Fruit fly (Drosophila melanogaster): ENCODE results near the gene CG6040.

CG6040 gene

DNA sequence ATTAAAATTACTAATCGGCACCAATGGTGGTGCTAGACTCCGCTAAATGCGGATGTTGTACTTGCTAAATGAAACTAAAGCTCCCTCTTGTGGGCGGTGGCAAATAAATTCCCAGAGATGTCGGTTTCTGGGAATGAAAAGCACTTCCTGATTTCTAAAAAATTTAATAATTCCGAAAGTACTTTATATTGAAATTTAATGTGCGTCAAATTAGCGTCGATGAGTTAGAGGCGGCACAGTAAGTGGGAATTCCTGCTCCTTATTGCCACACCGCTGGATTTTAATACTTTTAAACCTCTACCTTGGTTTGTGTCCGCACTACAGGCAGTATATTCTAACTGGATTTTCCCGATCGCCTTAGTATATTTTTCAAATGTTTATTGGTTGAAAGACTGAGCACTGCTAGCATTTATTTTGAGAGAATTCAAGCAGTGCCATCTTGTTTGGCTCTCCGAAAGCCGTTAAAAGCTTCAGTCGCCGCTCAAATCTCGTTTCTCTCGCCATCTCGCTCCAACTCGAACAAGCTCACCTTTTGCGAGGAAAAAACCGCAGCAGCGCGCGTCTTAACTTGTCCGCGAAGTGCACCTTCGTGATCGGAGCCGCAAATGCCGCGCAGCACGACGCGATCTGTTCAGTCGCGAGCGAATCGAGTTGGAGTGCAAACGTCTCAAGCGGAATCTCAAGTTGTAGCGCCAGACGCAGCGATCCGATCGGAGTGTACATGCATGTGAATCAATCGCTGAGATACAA is at the start of gene CG6040 (continued):
- peak; percentile 48; the same call in 2 of the 3 replicates for TF ChIP-seq CG6163 (GFP tag; IDR thresholded peaks at IDR 0.05)
- peak; percentile 1 for TF ChIP-seq CG6808 (GFP tag; optimal IDR thresholded peaks at IDR 0.05)
- no peak for TF ChIP-seq fd59A (GFP tag; optimal IDR thresholded peaks at IDR 0.05)
- peak; percentile 12 for TF ChIP-seq Ets21C (GFP tag; optimal IDR thresholded peaks at IDR 0.05)
- TF ChIP-seq cyc (GFP tag; optimal IDR thresholded peaks at IDR 0.05), result peak; percentile 35
- TF ChIP-seq Ets96B (tag; optimal IDR thresholded peaks at IDR 0.05), result no peak
- no peak for TF ChIP-seq CG6792 (GFP tag; optimal IDR thresholded peaks at IDR 0.05)
- TF ChIP-seq Eip75B (GFP tag; optimal IDR thresholded peaks at IDR 0.05), result no peak
- TF ChIP-seq Sox14 (GFP tag; optimal IDR thresholded peaks at IDR 0.05), result peak; percentile 41

DNA sequence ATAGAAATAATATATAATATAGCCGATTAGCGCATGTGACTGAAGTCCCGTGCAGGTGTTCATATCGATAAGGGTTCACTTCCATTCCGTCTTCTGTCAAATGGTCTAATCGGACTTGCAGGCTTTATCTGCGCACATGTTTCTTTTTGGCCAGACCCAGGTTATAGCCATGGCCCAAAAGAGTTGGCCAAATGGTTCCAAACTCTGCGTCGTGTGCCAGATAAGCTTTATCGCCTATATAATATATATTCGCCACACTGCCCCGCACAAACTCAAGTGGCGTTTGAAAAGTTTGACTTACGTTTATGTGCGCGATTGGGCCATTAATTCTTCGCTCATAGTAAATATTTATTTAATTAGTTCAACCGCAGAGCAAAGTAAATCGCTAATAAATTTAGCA is 45.5 kb upstream of the CG6040 start:
- TF ChIP-seq net (GFP tag; optimal IDR thresholded peaks at IDR 0.05) (no peak), vri (GFP tag; optimal IDR thresholded peaks at IDR 0.05) (peak; percentile 67), CG8319 (GFP tag; optimal IDR thresholded peaks at IDR 0.05) (no peak)

DNA sequence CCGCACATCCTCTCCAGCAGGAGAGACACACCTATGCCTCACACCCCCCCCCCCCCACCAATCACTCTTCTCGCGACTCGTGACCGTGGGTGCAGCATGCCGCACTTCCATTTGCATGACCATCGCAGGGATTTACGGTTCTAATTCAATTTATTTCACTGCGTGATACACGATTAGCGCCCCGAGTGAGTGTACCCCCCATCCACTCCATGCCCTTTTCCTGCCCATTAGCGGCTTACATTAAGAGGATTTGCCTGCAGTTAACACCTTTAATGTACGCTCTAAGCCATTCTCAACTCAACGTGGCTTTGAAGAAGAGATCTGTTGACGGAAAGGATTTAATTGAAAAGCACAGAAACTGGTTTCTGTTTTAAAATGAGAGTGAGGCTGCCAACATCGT is 44.3 kb upstream of the CG6040 start:
- TF ChIP-seq Ets21C (GFP tag; optimal IDR thresholded peaks at IDR 0.05), result no peak
- no peak for TF ChIP-seq Hr4 (GFP tag; optimal IDR thresholded peaks at IDR 0.05)
- TF ChIP-seq cyc (GFP tag; optimal IDR thresholded peaks at IDR 0.05), result no peak
- TF ChIP-seq Eip75B (GFP tag; optimal IDR thresholded peaks at IDR 0.05), result no peak
- no peak for TF ChIP-seq CG6792 (GFP tag; optimal IDR thresholded peaks at IDR 0.05)
- TF ChIP-seq CG8632 (GFP tag; optimal IDR thresholded peaks at IDR 0.05), result no peak
- TF ChIP-seq Sox15 (GFP tag; optimal IDR thresholded peaks at IDR 0.05), result no peak
- no peak for TF ChIP-seq CG32006 (GFP tag; optimal IDR thresholded peaks at IDR 0.05)
- TF ChIP-seq spab (GFP tag; optimal IDR thresholded peaks at IDR 0.05), result no peak
- no peak for TF ChIP-seq Eip78C (GFP tag)
- no peak for TF ChIP-seq pdm3 (GFP tag; optimal IDR thresholded peaks at IDR 0.05)
- no peak for TF ChIP-seq CG3919 (GFP tag; optimal IDR thresholded peaks at IDR 0.05)
- TF ChIP-seq OdsH (GFP tag; optimal IDR thresholded peaks at IDR 0.05), result no peak
- no peak for TF ChIP-seq net (GFP tag; optimal IDR thresholded peaks at IDR 0.05)
- TF ChIP-seq CG6163 (GFP tag; IDR thresholded peaks at IDR 0.05), result no peak
- TF ChIP-seq Sox14 (GFP tag; optimal IDR thresholded peaks at IDR 0.05), result no peak
- no peak for TF ChIP-seq CG3032 (tag; optimal IDR thresholded peaks at IDR 0.05)
- no peak for TF ChIP-seq CG15336 (GFP tag; IDR thresholded peaks at IDR 0.05)
- no peak for TF ChIP-seq CG10669 (GFP tag; optimal IDR thresholded peaks at IDR 0.05)
- no peak for TF ChIP-seq Eip93F (GFP tag; optimal IDR thresholded peaks at IDR 0.05)

DNA sequence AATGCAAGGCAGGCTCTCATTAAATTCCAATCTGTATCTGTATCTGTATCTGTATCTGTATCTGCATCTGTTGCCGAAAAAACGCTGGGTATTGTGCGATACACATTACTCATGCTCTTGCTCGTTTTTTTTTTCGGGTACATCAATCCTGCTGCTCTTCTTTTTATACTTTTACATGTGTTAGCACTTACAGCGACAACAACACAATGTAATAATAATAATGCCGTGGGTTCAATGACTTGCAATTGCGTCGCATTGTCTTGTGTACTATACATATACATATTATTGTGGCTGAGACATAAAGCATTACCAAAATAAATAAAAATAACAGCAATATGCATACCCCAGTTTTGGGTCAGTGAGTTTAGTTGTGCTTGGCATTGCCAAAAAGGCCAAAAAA is 41.9 kb upstream of the CG6040 start:
- TF ChIP-seq Eip78C (GFP tag) (peak; percentile 30), Met (GFP tag; optimal IDR thresholded peaks at IDR 0.05) (peak; percentile 39), dac (GFP tag; optimal IDR thresholded peaks at IDR 0.05) (no peak)

DNA sequence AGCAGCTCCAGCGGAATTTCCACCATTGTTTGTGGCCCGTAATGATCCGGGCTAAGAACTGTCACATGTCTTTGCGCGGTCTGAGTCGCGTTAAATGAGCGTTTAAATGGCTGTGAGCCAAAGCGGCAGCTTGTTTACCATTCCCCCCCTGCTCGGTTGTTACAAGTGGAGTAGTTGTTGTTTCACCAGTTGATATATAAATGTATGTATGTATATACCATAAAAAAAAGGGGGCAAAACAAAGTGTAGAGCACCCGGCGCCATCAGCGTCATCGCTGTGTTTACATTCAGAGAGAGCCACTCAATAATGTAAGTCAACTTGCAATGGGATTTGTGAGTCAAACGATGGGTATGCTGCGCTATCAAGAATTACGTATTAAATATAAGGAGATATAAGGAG is 39.9 kb upstream of the CG6040 start:
- TF ChIP-seq spab (GFP tag; optimal IDR thresholded peaks at IDR 0.05) (peak; percentile 4), fd85E (GFP tag; optimal IDR thresholded peaks at IDR 0.05) (no peak), Hr4 (GFP tag; optimal IDR thresholded peaks at IDR 0.05) (peak; percentile 11), fkh (GFP tag; optimal IDR thresholded peaks at IDR 0.05) (peak; percentile 69), CG10631 (GFP tag; optimal IDR thresholded peaks at IDR 0.05) (peak; percentile 37), net (GFP tag; optimal IDR thresholded peaks at IDR 0.05) (peak; percentile 15), Eip75B (GFP tag; optimal IDR thresholded peaks at IDR 0.05) (peak; percentile 0), CG1621 (tag; optimal IDR thresholded peaks at IDR 0.05) (peak; percentile 8), CG9139 (GFP tag; optimal IDR thresholded peaks at IDR 0.05) (peak; percentile 2), achi (GFP tag; optimal IDR thresholded peaks at IDR 0.05) (peak; percentile 19), dsx (GFP tag; optimal IDR thresholded peaks at IDR 0.05; ENCODE audit: poor library complexity, severe bottlenecking) (peak; percentile 17), CG10669 (GFP tag; optimal IDR thresholded peaks at IDR 0.05) (no peak), ss (GFP tag; optimal IDR thresholded peaks at IDR 0.05) (peak; percentile 39 to 51), fd59A (GFP tag; optimal IDR thresholded peaks at IDR 0.05) (no peak), CG8119 (GFP tag; IDR thresholded peaks at IDR 0.05) (no peak), svp (GFP tag) (peak; percentile 46), Gug (GFP tag; IDR thresholded peaks at IDR 0.05) (peak; percentile 22; the same call in 1 of the 2 replicates), Eip78C (GFP tag) (peak; percentile 66), CG6163 (GFP tag; IDR thresholded peaks at IDR 0.05) (0 out of 3 replicates have a peak, but pooled peaks have one; percentile 44)

Data from whole organism, prepupa.